Fruit fly (Drosophila melanogaster) whole organism, embryonic: ENCODE data around the gene aru.

Source experiments
- Abd-B ChIP-seq: fragments of 200-800 bp; sonication (Bioruptor generic); optimal IDR thresholded peaks from 2 replicates; lab custom pipeline; 2018; ENCODE audit warnings: missing biosample characterization, mild to moderate bottlenecking, missing genetic modification characterization, moderate library complexity
- Ada2b ChIP-seq: fragments of 200-800 bp; sonication (Bioruptor generic); IDR thresholded peaks from 2 replicates; pipeline ENCODE4 v1.3.6; 2022; ENCODE audit warnings: missing biosample characterization, missing genetic modification characterization
- C15 ChIP-seq: fragments of 200-800 bp; sonication (Bioruptor generic); IDR thresholded peaks from 3 replicates; pipeline ENCODE4 v1.3.6; 2022; ENCODE audit warnings: missing biosample characterization, missing genetic modification characterization
- CG10431 ChIP-seq: fragments of 200-800 bp; sonication (Bioruptor generic); optimal IDR thresholded peaks from 3 replicates; lab custom pipeline; 2018; ENCODE audit warnings: missing biosample characterization, mild to moderate bottlenecking, missing genetic modification characterization
- CG11398 ChIP-seq: fragments of 200-800 bp; sonication (Bioruptor generic); optimal IDR thresholded peaks from 2 replicates; lab custom pipeline; 2016; ENCODE audit warnings: missing biosample characterization, missing genetic modification characterization
- CG12155 ChIP-seq: fragments of 200-800 bp; sonication (Bioruptor generic); optimal IDR thresholded peaks from 3 replicates; lab custom pipeline; 2016; ENCODE audit warnings: missing biosample characterization, missing genetic modification characterization
- CG16815 ChIP-seq: fragments of 200-800 bp; sonication (Bioruptor generic); optimal IDR thresholded peaks from 3 replicates; lab custom pipeline; 2017; ENCODE audit warnings: missing biosample characterization, mild to moderate bottlenecking, missing genetic modification characterization
- CG17829 ChIP-seq: fragments of 200-800 bp; optimal IDR thresholded peaks from 2 replicates; lab custom pipeline; 2019; ENCODE audit warnings: missing biosample characterization, mild to moderate bottlenecking, missing genetic modification characterization, moderate library complexity
- CG17912 ChIP-seq: fragments of 200-800 bp; sonication (Bioruptor generic); optimal IDR thresholded peaks from 2 replicates; lab custom pipeline; 2018; ENCODE audit warnings: missing biosample characterization, mild to moderate bottlenecking, missing genetic modification characterization
- CG2889 ChIP-seq: fragments of 200-800 bp; sonication (Bioruptor generic); IDR thresholded peaks from 3 replicates; pipeline ENCODE4 v1.3.6; 2022; ENCODE audit warnings: missing biosample characterization, missing genetic modification characterization
- CG30403 ChIP-seq: fragments of 200-800 bp; sonication (Bioruptor generic); optimal IDR thresholded peaks from 3 replicates; lab custom pipeline; 2016; ENCODE audit warnings: missing biosample characterization, missing genetic modification characterization
- CG31441 ChIP-seq: fragments of 200-800 bp; sonication (Bioruptor generic); IDR thresholded peaks from 2 replicates; pipeline ENCODE4 v1.3.6; 2022; ENCODE audit warnings: missing biosample characterization, missing genetic modification characterization
- CG33213 ChIP-seq: fragments of 200-800 bp; sonication (Bioruptor generic); optimal IDR thresholded peaks from 3 replicates; lab custom pipeline; 2016; ENCODE audit warnings: missing biosample characterization, missing genetic modification characterization
- CG34224 ChIP-seq: fragments of 200-800 bp; sonication (Bioruptor generic); IDR thresholded peaks from 3 replicates; pipeline ENCODE4 v1.3.6; 2022; ENCODE audit warnings: missing biosample characterization, missing genetic modification characterization; ENCODE audit not compliant: partially characterized antibody
- CG3995 ChIP-seq: fragments of 200-800 bp; sonication (Bioruptor generic); optimal IDR thresholded peaks from 3 replicates; lab custom pipeline; 2016; ENCODE audit warnings: missing biosample characterization, missing genetic modification characterization
- CG42726 ChIP-seq: fragments of 200-800 bp; sonication (Bioruptor generic); IDR thresholded peaks from 2 replicates; pipeline ENCODE4 v1.3.6; 2022; ENCODE audit warnings: missing biosample characterization, missing genetic modification characterization; ENCODE audit not compliant: partially characterized antibody
- CG6683 ChIP-seq: fragments of 200-800 bp; sonication (Bioruptor generic); optimal IDR thresholded peaks from 2 replicates; lab custom pipeline; 2017; ENCODE audit warnings: missing biosample characterization, mild to moderate bottlenecking, missing genetic modification characterization, missing genetic modification reagents
- CG8924 ChIP-seq: fragments of 200-800 bp; optimal IDR thresholded peaks from 3 replicates; lab custom pipeline; 2019; ENCODE audit warnings: missing biosample characterization, mild to moderate bottlenecking, missing genetic modification characterization, moderate library complexity
- Camta ChIP-seq: fragments of 200-800 bp; sonication (Bioruptor generic); optimal IDR thresholded peaks from 2 replicates; lab custom pipeline; 2016; ENCODE audit warnings: missing biosample characterization, missing genetic modification characterization
- ERR ChIP-seq: fragments of 200-800 bp; sonication (Bioruptor generic); optimal IDR thresholded peaks from 2 replicates; lab custom pipeline; 2016; ENCODE audit warnings: missing biosample characterization, missing genetic modification characterization
- Eip74EF ChIP-seq, 2 experiments: fragments of 200-800 bp in 1 of 2; fragments of >200 bp in 1 of 2; sonication (Bioruptor generic) in 1 of 2; optimal IDR thresholded peaks; 2 replicates each; lab custom pipeline; 2017 to 2019; ENCODE audit warnings: missing biosample characterization in 2 of 2, missing genetic modification characterization in 2 of 2, mild to moderate bottlenecking in 1 of 2, moderate library complexity in 1 of 2
- H15 ChIP-seq: fragments of 200-800 bp; sonication (Bioruptor generic); IDR thresholded peaks from 3 replicates; pipeline ENCODE4 v1.3.6; 2022; ENCODE audit warnings: missing biosample characterization, missing genetic modification characterization
- HLH54F ChIP-seq: fragments of 200-800 bp; sonication (Bioruptor generic); optimal IDR thresholded peaks from 3 replicates; lab custom pipeline; 2016; ENCODE audit warnings: missing biosample characterization, missing genetic modification characterization
- Hr39 ChIP-seq: fragments of >200 bp; optimal IDR thresholded peaks from 2 replicates; lab custom pipeline; 2017
- Lpt ChIP-seq: fragments of >200 bp; optimal IDR thresholded peaks from 2 replicates; lab custom pipeline; 2018; ENCODE audit warnings: missing biosample characterization, missing genetic modification characterization
- MESR4 ChIP-seq: fragments of 200-800 bp; sonication (Bioruptor generic); optimal IDR thresholded peaks from 2 replicates; lab custom pipeline; 2018; ENCODE audit warnings: missing biosample characterization, mild to moderate bottlenecking, missing genetic modification characterization, moderate library complexity
- Med ChIP-seq: fragments of 200-800 bp; sonication (Bioruptor generic); peaks from one replicate; lab custom pipeline; 2016; ENCODE audit warnings: missing biosample characterization, missing genetic modification characterization, mild to moderate bottlenecking, inconsistent platforms, moderate library complexity
- Nf-YC ChIP-seq: fragments of 200-800 bp; optimal IDR thresholded peaks from 3 replicates; lab custom pipeline; 2019; ENCODE audit warnings: missing biosample characterization, mild to moderate bottlenecking, missing genetic modification characterization, moderate library complexity
- NfI ChIP-seq: fragments of 200-800 bp; sonication (Bioruptor generic); optimal IDR thresholded peaks from 3 replicates; lab custom pipeline; 2018; ENCODE audit warnings: missing biosample characterization, mild to moderate bottlenecking, missing genetic modification characterization, moderate library complexity
- Ptx1 ChIP-seq: fragments of 200-800 bp; sonication (Bioruptor generic); IDR thresholded peaks from 2 replicates; pipeline ENCODE4 v1.3.6; 2022; ENCODE audit warnings: missing biosample characterization, missing genetic modification characterization
- Usf ChIP-seq: fragments of 200-800 bp; sonication (Bioruptor generic); optimal IDR thresholded peaks from 2 replicates; lab custom pipeline; 2017; ENCODE audit warnings: missing genotype, missing biosample characterization, missing genetic modification characterization
- ash1 ChIP-seq: fragments of 200-800 bp; sonication (Bioruptor generic); optimal IDR thresholded peaks from 2 replicates; lab custom pipeline; 2018; ENCODE audit warnings: missing biosample characterization, mild to moderate bottlenecking, missing genetic modification characterization
- bigmax ChIP-seq: fragments of 200-800 bp; sonication (Bioruptor generic); optimal IDR thresholded peaks from 2 replicates; lab custom pipeline; 2018; ENCODE audit warnings: missing biosample characterization, mild to moderate bottlenecking, missing genetic modification characterization
- cg ChIP-seq: fragments of 200-800 bp; sonication (Bioruptor generic); optimal IDR thresholded peaks from 3 replicates; lab custom pipeline; 2019; ENCODE audit warnings: missing biosample characterization, mild to moderate bottlenecking, missing genetic modification characterization, moderate library complexity
- ci ChIP-seq: fragments of 200-800 bp; sonication (Bioruptor generic); IDR thresholded peaks from 3 replicates; pipeline ENCODE4 v1.3.6; 2022; ENCODE audit warnings: missing biosample characterization, missing genetic modification characterization
- disco-r ChIP-seq: fragments of 200-800 bp; sonication (Bioruptor generic); optimal IDR thresholded peaks from 2 replicates; lab custom pipeline; 2016; ENCODE audit warnings: missing biosample characterization, missing genetic modification characterization
- dm ChIP-seq: fragments of 200-800 bp; sonication (Bioruptor generic); optimal IDR thresholded peaks from 3 replicates; lab custom pipeline; 2016; ENCODE audit warnings: missing biosample characterization, missing genetic modification characterization
- ems ChIP-seq: fragments of 200-800 bp; sonication (Bioruptor generic); optimal IDR thresholded peaks from 3 replicates; lab custom pipeline; 2016; ENCODE audit warnings: missing biosample characterization, missing genetic modification characterization
- fd3F ChIP-seq: fragments of 200-800 bp; sonication (Bioruptor generic); optimal IDR thresholded peaks from 2 replicates; lab custom pipeline; 2018; ENCODE audit warnings: missing biosample characterization, mild to moderate bottlenecking, missing genetic modification characterization, moderate library complexity
- ftz-f1 ChIP-seq: fragments of 200-800 bp; sonication (Bioruptor generic); optimal IDR thresholded peaks from 2 replicates; lab custom pipeline; 2016; ENCODE audit warnings: missing biosample characterization, missing genetic modification characterization
- lmd ChIP-seq: fragments of 200-800 bp; sonication (Bioruptor generic); IDR thresholded peaks from 2 replicates; pipeline ENCODE4 v1.3.6; 2022; ENCODE audit warnings: missing biosample characterization, missing genetic modification characterization
- prd ChIP-seq, 3 experiments: fragments of >200 bp in 2 of 3; fragments of 200-800 bp in 1 of 3; sonication (Bioruptor generic) in 1 of 3; optimal IDR thresholded peaks in 2 of 3; IDR thresholded peaks in 1 of 3; 2 replicates in 2 of 3; 3 replicates in 1 of 3; pipeline versions ENCODE4 v1.3.6 to Lab custom; 2017 to 2022; ENCODE audit warnings: missing biosample characterization in 1 of 3, missing genetic modification characterization in 1 of 3
- ranshi ChIP-seq: fragments of 200-800 bp; sonication (Bioruptor generic); IDR thresholded peaks from 2 replicates; pipeline ENCODE4 v1.3.6; 2022; ENCODE audit warnings: missing biosample characterization, missing genetic modification characterization
- sens-2 ChIP-seq: fragments of 200-800 bp; sonication (Bioruptor generic); IDR thresholded peaks from 2 replicates; pipeline ENCODE4 v1.3.6; 2022; ENCODE audit warnings: missing biosample characterization, missing genetic modification characterization
- shn ChIP-seq: fragments of 200-800 bp; sonication (Bioruptor generic); optimal IDR thresholded peaks from 3 replicates; lab custom pipeline; 2016; ENCODE audit warnings: missing biosample characterization, missing genetic modification characterization
- sim ChIP-seq: fragments of 200-800 bp; sonication (Bioruptor generic); IDR thresholded peaks from 2 replicates; pipeline ENCODE4 v1.3.6; 2022; ENCODE audit warnings: missing biosample characterization, missing genetic modification characterization
- sna ChIP-seq: fragments of 200-800 bp; sonication (Bioruptor generic); IDR thresholded peaks from 2 replicates; pipeline ENCODE4 v1.3.6; 2022; ENCODE audit warnings: missing biosample characterization, missing genetic modification characterization; ENCODE audit not compliant: partially characterized antibody
- so ChIP-seq: fragments of 200-800 bp; sonication (Bioruptor generic); IDR thresholded peaks from 3 replicates; pipeline ENCODE4 v1.3.6; 2022; ENCODE audit warnings: missing biosample characterization, missing genetic modification characterization
- tna ChIP-seq: fragments of 200-800 bp; sonication (Bioruptor generic); IDR thresholded peaks from 2 replicates; pipeline ENCODE4 v1.3.6; 2022; ENCODE audit warnings: missing biosample characterization, missing genetic modification characterization; ENCODE audit not compliant: partially characterized antibody
- unpg ChIP-seq: fragments of 200-800 bp; sonication (Bioruptor generic); optimal IDR thresholded peaks from 3 replicates; lab custom pipeline; 2018; ENCODE audit warnings: missing biosample characterization, mild to moderate bottlenecking, missing genetic modification characterization, moderate library complexity

Gene aru

DNA sequence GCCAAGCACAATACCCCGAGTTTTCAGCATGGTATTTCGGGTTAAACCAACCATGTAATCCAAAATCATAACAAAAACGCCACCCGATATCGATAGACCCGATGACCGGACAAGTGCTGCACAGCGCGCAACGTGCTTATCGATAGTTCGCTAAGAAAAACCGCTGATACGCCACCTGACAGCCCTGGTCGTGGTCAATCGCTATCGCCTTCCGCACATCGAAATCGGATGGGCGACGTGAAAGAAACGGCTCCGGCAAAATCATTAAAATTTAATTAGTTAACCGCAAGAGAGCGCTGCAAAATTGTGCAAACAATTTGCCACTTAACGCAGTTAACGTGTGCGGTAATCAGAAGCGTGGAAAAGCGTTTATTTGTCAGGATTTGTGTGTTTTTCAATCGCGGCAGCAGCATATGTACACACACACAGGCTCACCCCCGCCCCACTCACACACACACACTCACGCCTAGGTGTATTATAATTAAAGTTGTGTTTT is 42.3 kb downstream of the aru start, which contains the start of the genes CG3862 and dock (continued):
- peak; percentile 57 for TF ChIP-seq Nf-YC
- TF ChIP-seq ems (GFP tag; lab: Kevin White, UChicago) = peak; percentile 62
- no peak for TF ChIP-seq Usf (GFP tag; lab: Kevin White, UChicago)
- peak; percentile 29 for TF ChIP-seq CG6683
- TF ChIP-seq ash1 (GFP tag; lab: Kevin White, UChicago) = peak; percentile 13
- TF ChIP-seq fd3F (GFP tag; lab: Kevin White, UChicago) = peak; percentile 29
- peak; percentile 95 for TF ChIP-seq cg (GFP tag; lab: Kevin White, UChicago)
- no peak for TF ChIP-seq sens-2 (GFP tag; lab: Robert Waterston, UW)
- TF ChIP-seq ERR (GFP tag; lab: Kevin White, UChicago) = peak; percentile 51
- TF ChIP-seq Hr39 (lab: Kevin White, UChicago) = no peak
- no peak for TF ChIP-seq sim (GFP tag; lab: Robert Waterston, UW)
- TF ChIP-seq lmd (GFP tag; lab: Robert Waterston, UW) = peak; percentile 28; the same call in 1 of the 2 replicates
- peak; percentile 49; the same call in 1 of the 2 replicates for TF ChIP-seq ranshi (GFP tag; lab: Robert Waterston, UW)
- TF ChIP-seq bigmax (GFP tag; lab: Kevin White, UChicago) = peak; percentile 62
- no peak for TF ChIP-seq C15 (GFP tag; lab: Robert Waterston, UW)
- peak; percentile 88 for TF ChIP-seq sna (GFP tag; lab: Robert Waterston, UW)
- TF ChIP-seq Camta (GFP tag; lab: Kevin White, UChicago) = no peak
- peak; percentile 96 for TF ChIP-seq MESR4 (GFP tag; lab: Kevin White, UChicago)
- TF ChIP-seq Ptx1 = peak; percentile 30; the same call in 1 of the 2 replicates
- peak; percentile 19 for TF ChIP-seq shn (GFP tag; lab: Kevin White, UChicago)
- peak; percentile 29; the same call in 1 of the 2 replicates for TF ChIP-seq CG31441 (GFP tag; lab: Robert Waterston, UW)
- TF ChIP-seq CG8924 (tag; lab: Kevin White, UChicago) = peak; percentile 64
- no peak for TF ChIP-seq prd (optimal IDR thresholded peaks at IDR 0.05; lab: Kevin White, UChicago)
- TF ChIP-seq prd (GFP tag; IDR thresholded peaks at IDR 0.05; lab: Robert Waterston, UW) = peak; percentile 54
- TF ChIP-seq Eip74EF (GFP tag; optimal IDR thresholded peaks at IDR 0.05; lab: Kevin White, UChicago) = peak in 1 of 2 experiments; percentile 66
- peak; percentile 50 for TF ChIP-seq NfI (GFP tag; lab: Kevin White, UChicago)
- TF ChIP-seq so (GFP tag; lab: Robert Waterston, UW) = peak; percentile 13; the same call in 1 of the 3 replicates
- peak; percentile 70 for TF ChIP-seq CG17912 (GFP tag; lab: Kevin White, UChicago)
- peak; percentile 97 for TF ChIP-seq Med
- TF ChIP-seq Ada2b (GFP tag; lab: Robert Waterston, UW) = no peak
- peak; percentile 33; the same call in 1 of the 3 replicates for TF ChIP-seq H15
- peak; percentile 39 for TF ChIP-seq Abd-B (GFP tag; lab: Kevin White, UChicago)
- peak; percentile 47 for TF ChIP-seq CG12155 (GFP tag; lab: Kevin White, UChicago)
- TF ChIP-seq CG11398 (GFP tag; lab: Kevin White, UChicago) = peak; percentile 51
- peak; percentile 96 for TF ChIP-seq CG34224 (GFP tag; lab: Robert Waterston, UW)
- no peak for TF ChIP-seq CG3995 (GFP tag; lab: Kevin White, UChicago)
- TF ChIP-seq CG16815 (GFP tag; lab: Kevin White, UChicago) = no peak
- TF ChIP-seq ftz-f1 (GFP tag; lab: Kevin White, UChicago) = peak; percentile 74
- peak; percentile 56 for TF ChIP-seq HLH54F (GFP tag; lab: Kevin White, UChicago)
- TF ChIP-seq tna (GFP tag; lab: Robert Waterston, UW) = peak; percentile 99
- peak; percentile 41 for TF ChIP-seq CG30403 (GFP tag; lab: Kevin White, UChicago)
- TF ChIP-seq ci (GFP tag; lab: Robert Waterston, UW) = peak; percentile 77; the same call in 2 of the 3 replicates
- no peak for TF ChIP-seq CG2889 (GFP tag; lab: Robert Waterston, UW)
- no peak for TF ChIP-seq disco-r (GFP tag; lab: Kevin White, UChicago)
- TF ChIP-seq dm (GFP tag; lab: Kevin White, UChicago) = peak; percentile 66
- peak; percentile 65 for TF ChIP-seq CG33213 (GFP tag; lab: Kevin White, UChicago)
- TF ChIP-seq Lpt (GFP tag; lab: Kevin White, UChicago) = no peak
- peak; percentile 50 for TF ChIP-seq CG17829 (tag; lab: Kevin White, UChicago)
- peak; percentile 38 for TF ChIP-seq CG10431 (GFP tag; lab: Kevin White, UChicago)
- peak; percentile 95 for TF ChIP-seq CG42726 (GFP tag; lab: Robert Waterston, UW)
- TF ChIP-seq unpg = peak; percentile 33
